Fruit fly (Drosophila melanogaster) whole organism, adult: Measurements from ENCODE around the gene CG16711.

Experiments
- CG1620 ChIP-seq: fragments of 200-800 bp; sonication (Bioruptor generic); optimal IDR thresholded peaks from 2 replicates; lab custom pipeline; 2016; ENCODE audit warnings: missing biosample characterization, missing genetic modification characterization
- CG7045 ChIP-seq: fragments of 200-800 bp; sonication (Bioruptor generic); optimal IDR thresholded peaks from 2 replicates; lab custom pipeline; 2017; ENCODE audit warnings: missing biosample characterization, mild to moderate bottlenecking, missing genetic modification characterization
- CG7101 ChIP-seq: fragments of 200-800 bp; sonication (Bioruptor generic); optimal IDR thresholded peaks from 2 replicates; lab custom pipeline; 2018; ENCODE audit warnings: missing biosample characterization, mild to moderate bottlenecking, missing genetic modification characterization, moderate library complexity
- Clk ChIP-seq: fragments of 200-800 bp; sonication (Bioruptor generic); optimal IDR thresholded peaks from 2 replicates; lab custom pipeline; 2017; ENCODE audit warnings: missing biosample characterization, missing genetic modification characterization
- cic ChIP-seq: fragments of 200-800 bp; sonication (Bioruptor generic); optimal IDR thresholded peaks from 2 replicates; lab custom pipeline; 2017; ENCODE audit warnings: missing biosample characterization, mild to moderate bottlenecking, missing genetic modification characterization, moderate library complexity
- kay ChIP-seq: fragments of 200-800 bp; sonication (Bioruptor generic); peaks from one replicate; lab custom pipeline; 2016; ENCODE audit warnings: missing biosample characterization, missing genetic modification characterization, borderline replicate concordance

- no peak for TF ChIP-seq cic (GFP tag; lab: Kevin White, UChicago)
- no peak for TF ChIP-seq kay
- no peak for TF ChIP-seq CG7045 (GFP tag; lab: Kevin White, UChicago)
- no peak for TF ChIP-seq CG7101
- TF ChIP-seq CG1620 (GFP tag; lab: Kevin White, UChicago): no peak
- TF ChIP-seq Clk (GFP tag; lab: Kevin White, UChicago): no peak
These were observed 41.3 kb downstream of the CG16711 start for dm6 chr3L:9745393-9745792.
